Worm (Caenorhabditis elegans) whole organism, L1 larva: ENCODE results near the gene mdt-19.

ENCODE experiments used
- C16A3.4 ChIP-seq: fragments of 150-350 bp; optimal IDR thresholded peaks from 2 replicates; lab custom pipeline; 2014; ENCODE audit warnings: missing biosample characterization, missing genetic modification characterization
- F16B12.6 ChIP-seq: fragments of 150-350 bp; optimal IDR thresholded peaks from 2 replicates; lab custom pipeline; 2014; ENCODE audit warnings: missing biosample characterization, missing genetic modification characterization
- aha-1 ChIP-seq: fragments of 150-350 bp; optimal IDR thresholded peaks from 2 replicates; lab custom pipeline; 2014; ENCODE audit warnings: missing biosample characterization, missing genetic modification characterization
- alr-1 ChIP-seq: fragments of 200-800 bp; sonication (Bioruptor generic); optimal IDR thresholded peaks from 2 replicates; lab custom pipeline; 2018; ENCODE audit warnings: borderline replicate concordance, mild to moderate bottlenecking, missing genetic modification characterization, missing compliant biosample characterization
- aly-2 ChIP-seq: fragments of 150-350 bp; optimal IDR thresholded peaks from 2 replicates; lab custom pipeline; 2014; ENCODE audit warnings: missing biosample characterization, missing genetic modification characterization
- ama-1 ChIP-seq: fragments of 150-350 bp; optimal IDR thresholded peaks from 2 replicates; lab custom pipeline; 2014
- ceh-63 ChIP-seq: fragments of 200-800 bp; sonication (Bioruptor generic); optimal IDR thresholded peaks from 2 replicates; lab custom pipeline; 2018; ENCODE audit warnings: mild to moderate bottlenecking, missing genetic modification characterization, missing compliant biosample characterization
- ceh-82 ChIP-seq, 3 experiments: fragments of 150-350 bp in 1 of 3; sonication (generic microtip) in 2 of 3; optimal IDR thresholded peaks; 2 replicates each; lab custom pipeline; 2014 to 2017; ENCODE audit warnings: missing biosample characterization in 3 of 3, missing genetic modification characterization in 3 of 3
- ces-1 ChIP-seq: fragments of 150-350 bp; optimal IDR thresholded peaks from 2 replicates; lab custom pipeline; 2014; ENCODE audit warnings: missing biosample characterization, missing genetic modification reagents, missing genetic modification characterization
- dsc-1 ChIP-seq: sonication (generic microtip); optimal IDR thresholded peaks from 2 replicates; lab custom pipeline; 2016; ENCODE audit warnings: mild to moderate bottlenecking, missing genetic modification characterization, missing compliant biosample characterization
- efl-1 ChIP-seq, 4 experiments: fragments of 150-350 bp; optimal IDR thresholded peaks in 3 of 4; peaks in 1 of 4; 1 replicate in 1 of 4; 2 replicates in 3 of 4; lab custom pipeline; 2014; ENCODE audit warnings: missing biosample characterization in 2 of 4, missing genetic modification characterization in 2 of 4, missing genetic modification reagents in 2 of 4
- ets-5 ChIP-seq: fragments of 200-800 bp; sonication (Bioruptor generic); IDR thresholded peaks from 2 replicates; pipeline ENCODE4 v1.3.6; 2022; ENCODE audit warnings: missing genetic modification characterization, missing compliant biosample characterization
- fkh-10 ChIP-seq: sonication (generic microtip); optimal IDR thresholded peaks from 2 replicates; lab custom pipeline; 2017; ENCODE audit warnings: missing biosample characterization, missing genetic modification reagents, missing genetic modification characterization
- fkh-4 ChIP-seq: sonication (generic microtip); optimal IDR thresholded peaks from 2 replicates; lab custom pipeline; 2016; ENCODE audit warnings: missing compliant biosample characterization, missing genetic modification characterization, borderline replicate concordance
- hlh-17 ChIP-seq: fragments of 200-800 bp; sonication (Bioruptor generic); optimal IDR thresholded peaks from 2 replicates; lab custom pipeline; 2018; ENCODE audit warnings: missing genetic modification characterization, mild to moderate bottlenecking, missing compliant biosample characterization, moderate library complexity, borderline replicate concordance
- hlh-4 ChIP-seq: sonication (generic microtip); optimal IDR thresholded peaks from 2 replicates; lab custom pipeline; 2016; ENCODE audit warnings: mild to moderate bottlenecking, missing genetic modification characterization, missing compliant biosample characterization
- hpl-2 ChIP-seq: fragments of 150-350 bp; optimal IDR thresholded peaks from 2 replicates; lab custom pipeline; 2014; ENCODE audit warnings: missing biosample characterization, missing genetic modification reagents, missing genetic modification characterization
- irx-1 ChIP-seq: sonication (generic microtip); optimal IDR thresholded peaks from 2 replicates; lab custom pipeline; 2016; ENCODE audit warnings: missing genetic modification characterization, missing compliant biosample characterization
- jun-1 ChIP-seq: fragments of 150-350 bp; optimal IDR thresholded peaks from 2 replicates; lab custom pipeline; 2014; ENCODE audit warnings: missing biosample characterization, missing genetic modification reagents, missing genetic modification characterization
- lin-13 ChIP-seq: fragments of 150-350 bp; optimal IDR thresholded peaks from 2 replicates; lab custom pipeline; 2014; ENCODE audit warnings: missing biosample characterization, missing genetic modification reagents, missing genetic modification characterization
- lin-15B ChIP-seq: fragments of 150-350 bp; sonication (generic microtip); optimal IDR thresholded peaks from 3 replicates; lab custom pipeline; 2014; ENCODE audit warnings: missing biosample characterization, missing genetic modification characterization
- lin-35 ChIP-seq, 2 experiments: fragments of 150-350 bp; optimal IDR thresholded peaks; 2 replicates each; lab custom pipeline; 2014; ENCODE audit warnings: missing biosample characterization in 2 of 2, missing genetic modification characterization in 2 of 2, missing genetic modification reagents in 2 of 2
- lin-39 ChIP-seq: fragments of 150-350 bp; optimal IDR thresholded peaks from 2 replicates; lab custom pipeline; 2014; ENCODE audit warnings: missing biosample characterization, missing genetic modification reagents, missing genetic modification characterization
- lsy-2 ChIP-seq, 2 experiments: fragments of 150-350 bp; optimal IDR thresholded peaks; 2 replicates each; lab custom pipeline; 2014; ENCODE audit warnings: missing biosample characterization in 2 of 2, missing genetic modification characterization in 2 of 2
- mdl-1 ChIP-seq, 2 experiments: fragments of 150-350 bp; optimal IDR thresholded peaks; 2 replicates each; lab custom pipeline; 2014 to 2017; ENCODE audit warnings: missing biosample characterization in 2 of 2, missing genetic modification characterization in 2 of 2, inconsistent platforms in 1 of 2
- mef-2 ChIP-seq: fragments of 150-350 bp; optimal IDR thresholded peaks from 2 replicates; lab custom pipeline; 2014; ENCODE audit warnings: missing biosample characterization, missing genetic modification characterization
- mep-1 ChIP-seq: fragments of 150-350 bp; optimal IDR thresholded peaks from 2 replicates; lab custom pipeline; 2014; ENCODE audit warnings: missing biosample characterization, missing genetic modification characterization
- nhr-12 ChIP-seq: sonication (generic microtip); optimal IDR thresholded peaks from 2 replicates; lab custom pipeline; 2017; ENCODE audit warnings: missing biosample characterization, missing genetic modification characterization
- nhr-19 ChIP-seq: fragments of 200-800 bp; sonication (Bioruptor generic); conservative IDR thresholded peaks from 2 replicates; pipeline ENCODE4 v1.3.6; 2022; ENCODE audit warnings: missing genetic modification characterization, missing compliant biosample characterization
- nhr-20 ChIP-seq: sonication (generic microtip); optimal IDR thresholded peaks from 2 replicates; lab custom pipeline; 2016; ENCODE audit warnings: mild to moderate bottlenecking, missing genetic modification characterization, missing compliant biosample characterization
- nhr-237 ChIP-seq: fragments of 150-350 bp; optimal IDR thresholded peaks from 2 replicates; lab custom pipeline; 2014; ENCODE audit warnings: missing biosample characterization, missing genetic modification characterization
- nhr-28 ChIP-seq: fragments of 150-350 bp; optimal IDR thresholded peaks from 2 replicates; lab custom pipeline; 2014; ENCODE audit warnings: missing biosample characterization, missing genetic modification characterization
- nhr-47 ChIP-seq: sonication (generic microtip); optimal IDR thresholded peaks from 2 replicates; lab custom pipeline; 2016; ENCODE audit warnings: mild to moderate bottlenecking, missing genetic modification characterization, moderate library complexity, missing compliant biosample characterization
- nhr-84 ChIP-seq: sonication (generic microtip); optimal IDR thresholded peaks from 2 replicates; lab custom pipeline; 2017; ENCODE audit warnings: missing biosample characterization, missing genetic modification characterization
- nhr-85 ChIP-seq: sonication (generic microtip); peaks from one replicate; lab custom pipeline; 2016; ENCODE audit warnings: missing genetic modification characterization, inconsistent platforms, missing compliant biosample characterization
- pag-3 ChIP-seq: sonication (generic microtip); optimal IDR thresholded peaks from 2 replicates; lab custom pipeline; 2017; ENCODE audit warnings: missing genetic modification characterization, mild to moderate bottlenecking, missing compliant biosample characterization, antibody characterized with exemption, borderline replicate concordance; ENCODE audit not compliant: insufficient read depth
- skn-1 ChIP-seq: fragments of 150-350 bp; optimal IDR thresholded peaks from 2 replicates; lab custom pipeline; 2014; ENCODE audit warnings: missing biosample characterization, missing genetic modification characterization
- snpc-4 ChIP-seq: fragments of 150-350 bp; optimal IDR thresholded peaks from 2 replicates; lab custom pipeline; 2014; ENCODE audit warnings: missing biosample characterization, missing genetic modification characterization
- sox-4 ChIP-seq: sonication (generic microtip); optimal IDR thresholded peaks from 2 replicates; lab custom pipeline; 2016; ENCODE audit warnings: missing genetic modification characterization, missing compliant biosample characterization
- sup-37 ChIP-seq: fragments of 200-800 bp; sonication (Bioruptor generic); optimal IDR thresholded peaks from 2 replicates; lab custom pipeline; 2018; ENCODE audit warnings: mild to moderate bottlenecking, missing genetic modification characterization, missing compliant biosample characterization
- tbx-2 ChIP-seq: sonication (generic microtip); optimal IDR thresholded peaks from 2 replicates; lab custom pipeline; 2016; ENCODE audit warnings: missing genetic modification characterization, missing compliant biosample characterization
- unc-86 ChIP-seq: sonication (generic microtip); optimal IDR thresholded peaks from 2 replicates; lab custom pipeline; 2016; ENCODE audit warnings: missing genetic modification characterization, missing compliant biosample characterization
- xbp-1 ChIP-seq: sonication (generic microtip); optimal IDR thresholded peaks from 2 replicates; lab custom pipeline; 2016; ENCODE audit warnings: missing genetic modification characterization, missing compliant biosample characterization
- zag-1 ChIP-seq: fragments of 150-350 bp; optimal IDR thresholded peaks from 2 replicates; lab custom pipeline; 2014; ENCODE audit warnings: missing biosample characterization, missing genetic modification characterization
- zip-4 ChIP-seq: fragments of 200-800 bp; sonication (Bioruptor generic); optimal IDR thresholded peaks from 2 replicates; lab custom pipeline; 2018; ENCODE audit warnings: mild to moderate bottlenecking, missing genetic modification characterization, moderate library complexity, missing compliant biosample characterization
- ztf-4 ChIP-seq: fragments of 150-350 bp; optimal IDR thresholded peaks from 2 replicates; lab custom pipeline; 2014; ENCODE audit warnings: missing biosample characterization, missing genetic modification characterization

The mdt-19 gene

ce11 chrIII:2572421-2572820, 25.4 kb upstream of the mdt-19 start:
- TF ChIP-seq xbp-1 (no peak), efl-1 (optimal IDR thresholded peaks at IDR 0.05; lab: Kevin White, UChicago) (no peak), efl-1 (GFP tag; optimal IDR thresholded peaks at IDR 0.05 in 1 of 2; lab: Kevin White, UChicago) (peak; percentile 8 to 24)
- TF ChIP-seq, all 84 proteins: peak for 1

ce11 chrIII:2575635-2576164, 22.2 kb upstream of the mdt-19 start, which contains the start of gene Y54F10AR.1:
Gene Y54F10AR.1, minus strand, starts transcription at chrIII:2575685.
- TF ChIP-seq nhr-85 (tag; lab: Kevin White, UChicago) (no peak), efl-1 (optimal IDR thresholded peaks at IDR 0.05; lab: Kevin White, UChicago) (peak in 1 of 2 experiments; percentile 13), efl-1 (GFP tag; optimal IDR thresholded peaks at IDR 0.05 in 1 of 2; lab: Kevin White, UChicago) (peak in 1 of 2 experiments; percentile 10), hlh-17 (GFP tag; lab: Kevin White, UChicago) (no peak), ces-1 (GFP tag; lab: Kevin White, UChicago) (no peak)

ce11 chrIII:2576360-2577259, 21.2 kb upstream of the mdt-19 start:
- TF ChIP-seq mep-1 (tag; lab: Kevin White, UChicago) (no peak), aly-2 (tag; lab: Kevin White, UChicago) (no peak), skn-1 (tag; lab: Kevin White, UChicago) (no peak), snpc-4 (tag; lab: Kevin White, UChicago) (peak; percentile 10), hlh-4 (tag; lab: Kevin White, UChicago) (no peak), ets-5 (GFP tag; lab: Robert Waterston, UW) (no peak), lin-39 (tag; lab: Kevin White, UChicago) (no peak), sup-37 (GFP tag; lab: Kevin White, UChicago) (no peak), F16B12.6 (tag; lab: Kevin White, UChicago) (no peak), lin-35 (GFP tag; optimal IDR thresholded peaks at IDR 0.05; lab: Kevin White, UChicago) (peak; percentile 25 to 74), nhr-84 (no peak), mef-2 (tag; lab: Kevin White, UChicago) (no peak), nhr-19 (GFP tag; lab: Robert Waterston, UW) (no peak), lin-13 (GFP tag; lab: Kevin White, UChicago) (peak; percentile 21), alr-1 (tag; lab: Kevin White, UChicago) (no peak), pag-3 (tag; lab: Kevin White, UChicago) (no peak), ceh-82 (tag; optimal IDR thresholded peaks at IDR 0.05; lab: Kevin White, UChicago) (peak in 2 of 3 experiments; percentile 19 to 64), nhr-20 (tag; lab: Kevin White, UChicago) (peak; percentile 18), nhr-237 (tag; lab: Kevin White, UChicago) (peak; percentile 24), ces-1 (GFP tag; lab: Kevin White, UChicago) (no peak), zip-4 (no peak), unc-86 (tag; lab: Kevin White, UChicago) (peak; percentile 3), hpl-2 (GFP tag; lab: Kevin White, UChicago) (no peak), C16A3.4 (tag; lab: Kevin White, UChicago) (peak; percentile 59), fkh-10 (GFP tag; lab: Kevin White, UChicago) (peak; percentile 12), fkh-4 (tag; lab: Kevin White, UChicago) (no peak), lin-15B (peak; percentile 28), sox-4 (no peak), irx-1 (tag; lab: Kevin White, UChicago) (no peak), ceh-63 (GFP tag; lab: Kevin White, UChicago) (no peak), aha-1 (no peak), jun-1 (tag; lab: Kevin White, UChicago) (no peak), dsc-1 (tag; lab: Kevin White, UChicago) (peak; percentile 35), hlh-17 (GFP tag; lab: Kevin White, UChicago) (no peak), ama-1 (lab: Kevin White, UChicago) (no peak), nhr-47 (tag; lab: Kevin White, UChicago) (peak; percentile 51), zag-1 (tag; lab: Kevin White, UChicago) (no peak), ztf-4 (no peak), mdl-1 (tag; optimal IDR thresholded peaks at IDR 0.05; lab: Kevin White, UChicago) (peak in 1 of 2 experiments; percentile 44), tbx-2 (tag; lab: Kevin White, UChicago) (peak; percentile 38), nhr-28 (tag; lab: Kevin White, UChicago) (no peak), lsy-2 (tag; optimal IDR thresholded peaks at IDR 0.05; lab: Kevin White, UChicago) (peak; percentile 37 to 84), nhr-12 (no peak)
